Worm (Caenorhabditis elegans): ENCODE measurements around the gene W02D7.4.

The W02D7.4 gene

DNA sequence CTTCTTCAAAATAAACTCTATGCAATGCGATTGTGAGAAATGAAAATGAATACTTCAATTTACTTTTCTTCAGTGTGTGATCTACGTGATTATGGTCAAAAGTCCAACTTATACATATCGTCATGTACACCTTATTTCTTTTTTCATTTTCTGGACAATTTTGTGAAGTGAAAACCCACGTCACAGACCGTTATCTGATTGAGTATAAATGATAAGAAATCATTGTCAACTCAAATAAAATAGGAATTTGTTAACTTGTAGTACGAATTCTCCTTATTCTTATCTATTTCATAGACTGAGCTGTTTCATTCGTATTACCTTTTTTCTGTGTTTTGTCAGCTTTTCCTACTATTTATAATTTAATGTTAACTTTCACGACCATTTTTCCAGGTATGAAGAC, 25.4 kb downstream of the W02D7.4 start, which contains the start of gene asp-5:
TSS of gene asp-5 (plus strand) at position 391 of the 400 bp plus-strand sequence.
- no peak for TF ChIP-seq unc-62 (GFP tag; optimal IDR thresholded peaks at IDR 0.05)
- TF ChIP-seq drap-1 (GFP tag; optimal IDR thresholded peaks at IDR 0.05): no peak
- no peak for TF ChIP-seq nhr-237 (tag; optimal IDR thresholded peaks at IDR 0.05)
- no peak for TF ChIP-seq lin-13 (tag; optimal IDR thresholded peaks at IDR 0.05)
- no peak for TF ChIP-seq unc-39 (tag; optimal IDR thresholded peaks at IDR 0.05)
- no peak for TF ChIP-seq tbx-8 (GFP tag; optimal IDR thresholded peaks at IDR 0.05)
- no peak for TF ChIP-seq ztf-11 (tag; optimal IDR thresholded peaks at IDR 0.05)
- no peak for TF ChIP-seq flh-1 (GFP tag; optimal IDR thresholded peaks at IDR 0.05)
- TF ChIP-seq snpc-4 (tag; optimal IDR thresholded peaks at IDR 0.05): no peak
- TF ChIP-seq bed-3 (GFP tag; optimal IDR thresholded peaks at IDR 0.05): no peak
- no peak for TF ChIP-seq nhr-12 (tag; optimal IDR thresholded peaks at IDR 0.05)
- TF ChIP-seq sem-2 (GFP tag; optimal IDR thresholded peaks at IDR 0.05): no peak
- TF ChIP-seq elt-3 (tag; optimal IDR thresholded peaks at IDR 0.05): no peak

DNA sequence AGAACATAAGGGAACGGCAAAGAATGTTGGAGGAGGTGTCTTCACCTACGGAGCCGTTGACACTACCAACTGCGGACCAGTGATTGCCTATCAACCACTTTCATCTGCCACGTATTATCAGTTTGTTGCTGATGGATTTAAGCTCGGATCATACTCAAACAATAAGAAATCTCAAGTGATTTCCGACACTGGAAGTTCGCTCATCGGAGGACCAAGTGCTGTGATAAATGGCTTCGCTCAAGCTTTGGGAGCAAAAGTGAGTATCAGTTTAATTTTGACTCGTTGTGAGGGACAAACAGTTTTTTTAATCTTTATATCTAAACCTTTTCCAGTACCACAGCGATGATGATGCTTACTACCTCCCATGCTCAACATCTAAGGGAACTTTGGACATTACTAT, 26.0 kb downstream of the W02D7.4 start:
- no peak for TF ChIP-seq nhr-12 (tag; optimal IDR thresholded peaks at IDR 0.05)
- TF ChIP-seq nhr-2 (tag; optimal IDR thresholded peaks at IDR 0.05): no peak
- no peak for TF ChIP-seq M03D4.4 (tag; optimal IDR thresholded peaks at IDR 0.05)
- TF ChIP-seq hlh-1 (tag; optimal IDR thresholded peaks at IDR 0.05): no peak
- no peak for TF ChIP-seq ztf-11 (tag; optimal IDR thresholded peaks at IDR 0.05)
- TF ChIP-seq lin-32 (GFP tag; optimal IDR thresholded peaks at IDR 0.05): no peak
- TF ChIP-seq elt-1 (tag; optimal IDR thresholded peaks at IDR 0.05; ENCODE audit: borderline replicate concordance, insufficient read depth): no peak
- no peak for TF ChIP-seq flh-1 (GFP tag; optimal IDR thresholded peaks at IDR 0.05)
- TF ChIP-seq pha-4 (tag; optimal IDR thresholded peaks at IDR 0.05): no peak
- TF ChIP-seq bed-3 (GFP tag; optimal IDR thresholded peaks at IDR 0.05): no peak
- TF ChIP-seq unc-62 (GFP tag; optimal IDR thresholded peaks at IDR 0.05): no peak
- no peak for TF ChIP-seq unc-120 (tag; optimal IDR thresholded peaks at IDR 0.05; ENCODE audit: poor library complexity, severe bottlenecking)
- TF ChIP-seq tbx-8 (GFP tag; optimal IDR thresholded peaks at IDR 0.05): no peak
- TF ChIP-seq nhr-76 (tag; optimal IDR thresholded peaks at IDR 0.05): no peak
- TF ChIP-seq drap-1 (GFP tag; optimal IDR thresholded peaks at IDR 0.05): no peak

DNA sequence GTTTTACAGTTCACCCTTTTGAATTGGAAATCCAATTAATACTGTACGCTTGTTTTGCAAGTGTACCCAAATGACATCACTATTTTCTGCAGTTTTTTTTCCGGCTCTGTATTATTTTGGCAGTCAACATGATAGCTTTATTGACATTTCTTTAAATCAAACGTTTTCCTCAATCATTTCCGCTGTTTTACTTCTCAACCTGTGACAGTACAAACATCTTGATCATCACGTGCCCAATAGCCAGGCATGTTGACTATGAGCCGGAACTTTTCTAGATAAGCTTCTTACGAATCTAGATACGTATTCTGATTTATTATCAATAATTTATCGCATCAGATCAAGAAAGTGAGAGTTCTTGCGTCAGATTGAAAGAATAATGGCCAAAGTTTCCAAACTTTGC, 27.5 kb downstream of the W02D7.4 start:
- TF ChIP-seq unc-62 (GFP tag; optimal IDR thresholded peaks at IDR 0.05): no peak

DNA sequence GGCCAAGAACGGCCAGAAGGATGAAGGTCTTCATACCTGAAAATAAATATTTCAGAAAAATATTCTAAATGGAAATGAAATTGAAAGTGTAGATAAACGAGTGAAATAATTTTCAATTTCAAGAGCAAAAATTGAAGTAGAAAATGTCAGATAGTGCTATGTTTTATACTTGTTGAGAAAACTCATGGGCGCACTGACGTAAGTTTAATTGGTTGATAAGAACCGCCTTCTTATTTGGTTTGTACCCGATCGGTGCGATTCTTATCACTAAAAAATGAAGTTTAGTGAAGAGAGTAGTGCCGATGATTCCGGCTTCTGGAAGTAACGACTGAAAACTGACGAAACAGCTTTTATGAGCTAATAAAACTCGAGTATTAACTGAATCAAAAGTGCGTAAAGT, 28.5 kb downstream of the W02D7.4 start, which contains the start of the genes asp-6 and asp-12:
TSS of gene asp-6 (minus strand) at position 36 of the 400 bp plus-strand sequence.
TSS of gene asp-12 (plus strand) at position 309 of the 400 bp plus-strand sequence.
- TF ChIP-seq snpc-4 (tag; optimal IDR thresholded peaks at IDR 0.05) (no peak), nhr-2 (tag; optimal IDR thresholded peaks at IDR 0.05) (no peak), lin-13 (tag; optimal IDR thresholded peaks at IDR 0.05) (no peak), nhr-76 (tag; optimal IDR thresholded peaks at IDR 0.05) (no peak), tbx-8 (GFP tag; optimal IDR thresholded peaks at IDR 0.05) (no peak), elt-3 (tag; optimal IDR thresholded peaks at IDR 0.05) (no peak), mab-5 (tag; optimal IDR thresholded peaks at IDR 0.05) (no peak), zip-8 (tag; optimal IDR thresholded peaks at IDR 0.05) (no peak), ceh-83 (GFP tag; optimal IDR thresholded peaks at IDR 0.05) (no peak), nhr-237 (tag; optimal IDR thresholded peaks at IDR 0.05) (no peak), mls-2 (tag; optimal IDR thresholded peaks at IDR 0.05) (no peak), drap-1 (GFP tag; optimal IDR thresholded peaks at IDR 0.05) (no peak), bed-3 (GFP tag; optimal IDR thresholded peaks at IDR 0.05) (no peak), ham-2 (GFP tag; optimal IDR thresholded peaks at IDR 0.05) (no peak), ceh-43 (GFP tag; optimal IDR thresholded peaks at IDR 0.05) (no peak), unc-120 (tag; optimal IDR thresholded peaks at IDR 0.05; ENCODE audit: poor library complexity, severe bottlenecking) (no peak), pha-4 (tag; optimal IDR thresholded peaks at IDR 0.05) (no peak), M03D4.4 (tag; optimal IDR thresholded peaks at IDR 0.05) (no peak), unc-62 (GFP tag; optimal IDR thresholded peaks at IDR 0.05) (no peak)

DNA sequence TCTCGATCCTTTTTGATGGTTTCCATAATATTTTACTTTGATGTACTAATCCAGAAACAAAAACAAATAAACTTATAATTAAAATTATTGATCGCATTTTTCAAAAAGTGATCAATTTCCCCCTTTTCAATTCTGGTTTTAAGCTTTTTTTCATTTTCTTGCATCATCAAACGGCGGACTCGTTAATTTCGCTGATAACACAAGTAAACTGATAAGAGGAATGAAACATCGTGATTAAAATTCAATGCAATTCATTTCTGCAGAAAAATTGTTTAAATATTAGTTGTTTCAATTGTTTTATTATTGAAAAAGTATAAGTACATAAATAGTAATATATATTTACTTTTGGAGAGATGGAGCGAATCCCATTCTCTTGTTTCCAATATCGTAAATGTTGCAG, 30.1 kb downstream of the W02D7.4 start:
- TF ChIP-seq ham-2 (GFP tag; optimal IDR thresholded peaks at IDR 0.05) (no peak), snpc-4 (tag; optimal IDR thresholded peaks at IDR 0.05) (no peak), lin-13 (tag; optimal IDR thresholded peaks at IDR 0.05) (no peak), nhr-12 (tag; optimal IDR thresholded peaks at IDR 0.05) (no peak), drap-1 (GFP tag; optimal IDR thresholded peaks at IDR 0.05) (no peak), ceh-39 (tag; optimal IDR thresholded peaks at IDR 0.05) (no peak), lin-32 (GFP tag; optimal IDR thresholded peaks at IDR 0.05) (no peak), blmp-1 (tag; optimal IDR thresholded peaks at IDR 0.05) (no peak), nhr-237 (tag; optimal IDR thresholded peaks at IDR 0.05) (no peak), ceh-83 (GFP tag; optimal IDR thresholded peaks at IDR 0.05) (no peak), ces-1 (GFP tag; optimal IDR thresholded peaks at IDR 0.05) (no peak), flh-1 (GFP tag; optimal IDR thresholded peaks at IDR 0.05) (no peak), bed-3 (GFP tag; optimal IDR thresholded peaks at IDR 0.05) (no peak), elt-1 (tag; optimal IDR thresholded peaks at IDR 0.05; ENCODE audit: borderline replicate concordance, insufficient read depth) (no peak), lsy-2 (tag; optimal IDR thresholded peaks at IDR 0.05) (no peak), mab-5 (tag; optimal IDR thresholded peaks at IDR 0.05) (no peak), ztf-11 (tag; optimal IDR thresholded peaks at IDR 0.05) (no peak), mep-1 (tag; optimal IDR thresholded peaks at IDR 0.05) (no peak)
